Worm (Caenorhabditis elegans) whole organism, L2 larva: Measurements from ENCODE around the gene C44B11.4.

ENCODE experiments used
- ceh-82 ChIP-seq: fragments of 150-350 bp; optimal IDR thresholded peaks from 2 replicates; lab custom pipeline; 2014; ENCODE audit warnings: missing biosample characterization, missing genetic modification characterization
- fos-1 ChIP-seq: fragments of 150-350 bp; optimal IDR thresholded peaks from 2 replicates; lab custom pipeline; 2014; ENCODE audit warnings: missing biosample characterization, missing genetic modification characterization
- nhr-21 ChIP-seq: fragments of 150-350 bp; optimal IDR thresholded peaks from 2 replicates; lab custom pipeline; 2014; ENCODE audit warnings: missing biosample characterization, missing genetic modification characterization

- TF ChIP-seq nhr-21 (tag; lab: Kevin White, UChicago) (no peak), fos-1 (tag; lab: Kevin White, UChicago) (no peak), ceh-82 (no peak)
Measured at ce11 chrIII:3154968-3155367, 11.4 kb upstream of the C44B11.4 start, which contains the start of gene C44B11.1.
